Fruit fly (Drosophila melanogaster): ENCODE measurements around the gene RhoGAP92B.

The RhoGAP92B gene

DNA sequence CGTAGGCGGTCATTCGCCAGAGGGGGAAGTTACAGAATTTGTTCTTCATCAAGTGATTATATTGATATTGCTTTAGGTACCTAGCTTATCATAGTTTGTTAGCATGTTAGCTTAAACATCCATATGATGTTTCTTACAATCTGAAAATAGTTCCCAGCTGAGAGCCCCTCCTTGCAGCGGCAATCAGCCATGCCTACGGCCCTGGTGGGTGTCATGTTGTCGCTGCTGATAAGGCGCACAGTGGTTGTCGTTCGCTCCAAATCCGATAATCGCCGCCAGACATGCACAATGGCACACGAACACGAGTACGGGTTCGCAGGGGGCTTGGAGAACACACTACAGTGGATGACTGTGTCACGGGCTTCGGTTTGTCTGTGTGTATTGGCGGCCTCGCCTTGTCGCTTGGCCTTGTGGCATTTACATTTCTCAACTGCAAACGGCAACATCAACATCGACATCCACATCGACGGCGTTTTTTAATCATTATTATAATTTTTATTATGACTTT lies 1.0 kb downstream of the RhoGAP92B start (continued):
- TF ChIP-seq Dfd (GFP tag; optimal IDR thresholded peaks at IDR 0.05) = no peak
- peak; percentile 76 for TF ChIP-seq al (GFP tag; IDR thresholded peaks at IDR 0.05)
- TF ChIP-seq ssp (GFP tag; IDR thresholded peaks at IDR 0.05) = peak; percentile 52
- peak; percentile 15 for TF ChIP-seq kah (GFP tag; optimal IDR thresholded peaks at IDR 0.05)
- TF ChIP-seq Hr39 (optimal IDR thresholded peaks at IDR 0.05) = no peak
- TF ChIP-seq CG14667 (GFP tag; IDR thresholded peaks at IDR 0.05) = peak; percentile 77
- TF ChIP-seq Trl (optimal IDR thresholded peaks at IDR 0.05) = no peak
- TF ChIP-seq Trl (GFP tag; optimal IDR thresholded peaks at IDR 0.05) = peak; percentile 76
- no peak for TF ChIP-seq CG13287 (GFP tag; IDR thresholded peaks at IDR 0.05; ENCODE audit: partially characterized antibody)
- TF ChIP-seq zf30C (GFP tag; optimal IDR thresholded peaks at IDR 0.05) = no peak
- no peak for TF ChIP-seq pfk (GFP tag; optimal IDR thresholded peaks at IDR 0.05)
- no peak for TF ChIP-seq Dip2 (GFP tag; IDR thresholded peaks at IDR 0.05)
- peak; percentile 76 for TF ChIP-seq lbe (GFP tag; optimal IDR thresholded peaks at IDR 0.05)
- peak; percentile 56 for TF ChIP-seq CG9876 (GFP tag; optimal IDR thresholded peaks at IDR 0.05)
- TF ChIP-seq sd (tag; optimal IDR thresholded peaks at IDR 0.05) = peak; percentile 53
- peak; percentile 75 for TF ChIP-seq Chrac-16 (GFP tag; optimal IDR thresholded peaks at IDR 0.05)
- no peak for TF ChIP-seq B-H2 (GFP tag; optimal IDR thresholded peaks at IDR 0.05)
- TF ChIP-seq amos (GFP tag; IDR thresholded peaks at IDR 0.05; ENCODE audit: partially characterized antibody) = no peak
- no peak for TF ChIP-seq tna (GFP tag; IDR thresholded peaks at IDR 0.05; ENCODE audit: partially characterized antibody)
- peak; percentile 30 for TF ChIP-seq Fer2 (tag; optimal IDR thresholded peaks at IDR 0.05)
- TF ChIP-seq CkIIα-i1 (GFP tag; IDR thresholded peaks at IDR 0.05) = no peak
- TF ChIP-seq Bteb2 (GFP tag; optimal IDR thresholded peaks at IDR 0.05) = peak; percentile 68
- TF ChIP-seq CG3995 (GFP tag; optimal IDR thresholded peaks at IDR 0.05) = peak; percentile 44
- peak; percentile 64 for TF ChIP-seq Ssrp (tag; optimal IDR thresholded peaks at IDR 0.05)
- TF ChIP-seq CG17829 (tag; optimal IDR thresholded peaks at IDR 0.05) = peak; percentile 74
- peak; percentile 84 for TF ChIP-seq Fer3 (tag; optimal IDR thresholded peaks at IDR 0.05)
- peak; percentile 36 for TF ChIP-seq CG2116 (GFP tag; optimal IDR thresholded peaks at IDR 0.05)
- peak; percentile 70 for TF ChIP-seq gsb (GFP tag; IDR thresholded peaks at IDR 0.05)
- TF ChIP-seq fd102C (GFP tag; optimal IDR thresholded peaks at IDR 0.05) = no peak
- TF ChIP-seq CG13296 (GFP tag; optimal IDR thresholded peaks at IDR 0.05) = peak; percentile 73
- TF ChIP-seq Dad (GFP tag; optimal IDR thresholded peaks at IDR 0.05) = peak; percentile 59
- TF ChIP-seq crp (GFP tag; optimal IDR thresholded peaks at IDR 0.05) = peak in 1 of 2 experiments; percentile 41
- TF ChIP-seq CG6765 (GFP tag; optimal IDR thresholded peaks at IDR 0.05) = peak; percentile 72
- TF ChIP-seq TFAM (GFP tag; optimal IDR thresholded peaks at IDR 0.05) = no peak
- TF ChIP-seq Ets65A (GFP tag) = peak; percentile 97
- TF ChIP-seq Eip74EF (GFP tag; optimal IDR thresholded peaks at IDR 0.05) = peak in 1 of 2 experiments; percentile 6
- peak; percentile 61 for TF ChIP-seq Bdp1 (GFP tag; optimal IDR thresholded peaks at IDR 0.05)
- TF ChIP-seq klu (GFP tag; IDR thresholded peaks at IDR 0.05) = peak; percentile 58; the same call in 1 of the 2 replicates
- no peak for TF ChIP-seq psq (GFP tag; optimal IDR thresholded peaks at IDR 0.05)
- TF ChIP-seq CG8478 (optimal IDR thresholded peaks at IDR 0.05) = no peak
- TF ChIP-seq CG10654 (GFP tag; optimal IDR thresholded peaks at IDR 0.05) = peak; percentile 28
- peak; percentile 81 for TF ChIP-seq PHDP (tag; optimal IDR thresholded peaks at IDR 0.05)
- TF ChIP-seq scrt (GFP tag; optimal IDR thresholded peaks at IDR 0.05) = peak; percentile 56
- TF ChIP-seq sima (GFP tag; optimal IDR thresholded peaks at IDR 0.05) = no peak
- no peak for TF ChIP-seq CG7928 (GFP tag; optimal IDR thresholded peaks at IDR 0.05)
- 0 out of 2 replicates have a peak, but pooled peaks have one; percentile 29 for TF ChIP-seq Doc2 (GFP tag; IDR thresholded peaks at IDR 0.05)
- TF ChIP-seq esg (GFP tag; conservative IDR thresholded peaks at IDR 0.05) = peak; percentile 77
- TF ChIP-seq CG17802 (tag; optimal IDR thresholded peaks at IDR 0.05) = peak; percentile 36
- TF ChIP-seq HHEX (GFP tag; optimal IDR thresholded peaks at IDR 0.05) = peak; percentile 80
- TF ChIP-seq schlank (tag; optimal IDR thresholded peaks at IDR 0.05) = peak; percentile 62
- peak; percentile 76 for TF ChIP-seq HLH3B (GFP tag; IDR thresholded peaks at IDR 0.05)

Data from whole organism, embryonic.